Worm (Caenorhabditis elegans): ENCODE measurements around the gene him-6.

DNA sequence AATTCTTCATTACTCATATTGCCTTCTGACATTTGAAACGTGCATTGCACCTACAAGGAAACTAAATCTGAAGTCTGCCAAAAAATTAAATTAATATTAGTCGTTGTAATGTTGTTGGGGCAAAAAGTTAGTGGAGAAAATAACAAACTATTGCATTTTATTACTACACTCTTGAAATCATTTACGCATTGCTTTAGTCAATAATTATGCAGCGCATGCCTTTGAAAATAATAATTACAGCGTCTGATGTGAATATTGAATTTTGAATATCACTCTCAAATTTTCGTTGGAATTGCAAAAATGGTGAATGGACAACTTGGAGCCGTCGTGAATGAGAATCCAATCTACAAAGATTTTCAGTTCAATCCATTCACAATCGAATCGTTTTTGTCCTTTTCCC is 7.6 kb downstream of the him-6 start, which contains the start of gene sru-19:
- TF ChIP-seq elt-3 (tag; optimal IDR thresholded peaks at IDR 0.05): no peak
- no peak for TF ChIP-seq aly-2 (tag; optimal IDR thresholded peaks at IDR 0.05)
- no peak for TF ChIP-seq ztf-4 (tag; optimal IDR thresholded peaks at IDR 0.05)
- no peak for TF ChIP-seq pha-4 (tag; optimal IDR thresholded peaks at IDR 0.05)
- TF ChIP-seq nhr-23 (tag; optimal IDR thresholded peaks at IDR 0.05): no peak
- no peak for TF ChIP-seq elt-2 (tag; optimal IDR thresholded peaks at IDR 0.05)
- no peak for TF ChIP-seq nhr-76 (tag; optimal IDR thresholded peaks at IDR 0.05)
- TF ChIP-seq unc-39 (tag; optimal IDR thresholded peaks at IDR 0.05): no peak
- TF ChIP-seq nhr-77 (tag; optimal IDR thresholded peaks at IDR 0.05): no peak
- TF ChIP-seq ceh-28 (tag; optimal IDR thresholded peaks at IDR 0.05): no peak
